Worm (Caenorhabditis elegans): Measurements from ENCODE around the gene twk-18.

- TF ChIP-seq mxl-3 (GFP tag; optimal IDR thresholded peaks at IDR 0.05) (no peak), ceh-62 (tag; optimal IDR thresholded peaks at IDR 0.05) (no peak), lin-29 (GFP tag; IDR thresholded peaks at IDR 0.05) (no peak), unc-130 (GFP tag; optimal IDR thresholded peaks at IDR 0.05) (no peak), lsy-2 (tag; optimal IDR thresholded peaks at IDR 0.05) (no peak), snpc-4 (tag; optimal IDR thresholded peaks at IDR 0.05) (no peak)
Measured at ce11 chrX:8996496-8997116, 8.7 kb downstream of the twk-18 start.
